Worm (Caenorhabditis elegans): ENCODE measurements around the gene Y75B8A.25.

Y75B8A.25 gene

DNA sequence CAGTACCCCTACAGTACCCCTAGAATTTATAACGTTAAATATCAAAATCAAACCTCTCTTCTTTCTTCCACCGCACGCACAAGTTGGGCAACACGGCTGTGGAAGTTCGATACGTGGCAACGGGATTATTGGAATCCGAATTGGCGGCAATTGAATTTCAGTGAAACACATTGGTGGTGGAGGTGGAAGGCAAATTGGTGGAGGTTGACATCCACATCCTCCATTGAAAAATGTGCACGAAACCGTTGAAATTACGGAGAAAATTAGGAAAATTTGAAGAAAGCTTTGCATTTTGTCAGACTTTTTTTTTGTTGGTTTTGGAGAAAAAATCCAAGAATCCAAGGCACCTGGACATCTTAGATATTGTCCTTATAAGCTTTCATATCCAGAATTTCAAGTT lies 38.5 kb upstream of the Y75B8A.25 start:
- TF ChIP-seq nhr-237 (tag; optimal IDR thresholded peaks at IDR 0.05) = no peak
- TF ChIP-seq flh-1 (GFP tag; optimal IDR thresholded peaks at IDR 0.05) = no peak
- TF ChIP-seq nhr-2 (tag; optimal IDR thresholded peaks at IDR 0.05) = no peak
- TF ChIP-seq cnd-1 (tag; optimal IDR thresholded peaks at IDR 0.05) = no peak
- TF ChIP-seq hlh-1 (tag; optimal IDR thresholded peaks at IDR 0.05) = no peak
- TF ChIP-seq blmp-1 (tag; optimal IDR thresholded peaks at IDR 0.05) = no peak
- no peak for TF ChIP-seq nhr-28 (tag; optimal IDR thresholded peaks at IDR 0.05)
- no peak for TF ChIP-seq snpc-4 (tag; optimal IDR thresholded peaks at IDR 0.05)
- no peak for TF ChIP-seq mab-5 (tag; optimal IDR thresholded peaks at IDR 0.05)
- no peak for TF ChIP-seq pha-4 (tag; optimal IDR thresholded peaks at IDR 0.05)
- TF ChIP-seq nhr-76 (tag; optimal IDR thresholded peaks at IDR 0.05) = no peak
- no peak for TF ChIP-seq ham-2 (GFP tag; optimal IDR thresholded peaks at IDR 0.05)
- TF ChIP-seq ztf-11 (tag; optimal IDR thresholded peaks at IDR 0.05) = no peak

DNA sequence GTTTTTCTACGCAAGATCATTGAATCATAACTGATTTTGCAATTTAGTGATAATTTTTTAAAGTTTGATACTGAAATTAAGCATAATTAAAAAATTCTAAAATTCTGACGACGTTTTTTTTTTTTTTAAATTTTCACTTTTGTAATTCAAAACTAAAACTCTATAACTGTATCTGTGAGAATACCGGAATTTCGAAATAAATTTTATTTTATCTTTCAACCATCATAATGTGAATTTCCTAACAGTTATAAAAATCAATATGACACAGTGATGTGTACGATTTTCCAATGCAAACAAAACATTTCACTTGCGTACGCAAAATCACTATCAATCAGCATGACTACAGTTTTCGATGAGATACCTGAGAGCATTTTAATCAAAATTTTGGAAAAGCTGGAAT lies 37.9 kb upstream of the Y75B8A.25 start, which contains the start of the genes grl-15 and fbxa-89:
Gene grl-15 (minus strand): TSS at position 101 of the 400 bp plus-strand sequence.
Gene fbxa-89 (plus strand): TSS at position 271 of the 400 bp plus-strand sequence.
- TF ChIP-seq sem-2 (GFP tag; optimal IDR thresholded peaks at IDR 0.05) (no peak), M03D4.4 (tag; optimal IDR thresholded peaks at IDR 0.05) (no peak)

DNA sequence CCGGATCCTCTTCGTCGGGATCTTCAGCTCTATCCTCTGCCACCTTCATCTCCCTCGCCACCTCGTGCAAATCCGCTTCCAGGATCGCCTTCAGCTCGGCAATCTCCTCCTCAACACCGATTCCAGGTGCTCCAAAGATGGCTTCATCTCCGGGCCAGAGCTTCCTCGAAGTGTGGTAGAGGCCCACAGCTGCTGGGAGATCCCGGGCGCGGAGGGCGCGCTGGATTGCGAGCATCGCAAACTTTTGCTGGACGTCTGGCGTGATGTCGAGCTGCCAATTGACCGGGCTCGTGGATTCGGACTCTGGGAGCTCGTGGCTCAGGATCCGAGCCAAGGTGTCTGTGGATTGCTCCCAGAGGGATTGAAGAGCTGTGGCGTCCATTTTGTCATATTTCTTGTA lies 28.3 kb upstream of the Y75B8A.25 start:
- TF ChIP-seq ztf-11 (tag; optimal IDR thresholded peaks at IDR 0.05) (no peak), pha-4 (tag; optimal IDR thresholded peaks at IDR 0.05) (no peak), lsy-2 (tag; optimal IDR thresholded peaks at IDR 0.05) (no peak)

DNA sequence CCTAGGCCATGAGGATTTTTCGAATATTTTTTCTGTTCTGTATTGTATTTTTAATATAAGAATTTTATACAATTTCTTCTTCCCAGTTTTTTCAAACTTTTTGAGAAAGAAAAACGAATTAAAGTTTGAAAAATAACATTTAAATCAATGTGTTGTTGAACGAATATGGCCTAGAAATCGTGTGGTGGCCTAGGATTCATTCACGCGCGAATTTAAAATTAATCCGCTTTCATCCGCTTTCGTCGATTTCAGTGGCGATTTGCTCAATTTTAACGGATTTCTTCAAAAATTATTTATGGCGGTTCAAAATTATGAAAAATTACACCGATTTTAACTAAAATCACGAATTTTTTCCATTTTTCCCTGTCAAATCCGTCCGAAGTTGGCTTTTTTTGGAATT lies 26.5 kb upstream of the Y75B8A.25 start:
- TF ChIP-seq mep-1 (tag; optimal IDR thresholded peaks at IDR 0.05) = no peak

DNA sequence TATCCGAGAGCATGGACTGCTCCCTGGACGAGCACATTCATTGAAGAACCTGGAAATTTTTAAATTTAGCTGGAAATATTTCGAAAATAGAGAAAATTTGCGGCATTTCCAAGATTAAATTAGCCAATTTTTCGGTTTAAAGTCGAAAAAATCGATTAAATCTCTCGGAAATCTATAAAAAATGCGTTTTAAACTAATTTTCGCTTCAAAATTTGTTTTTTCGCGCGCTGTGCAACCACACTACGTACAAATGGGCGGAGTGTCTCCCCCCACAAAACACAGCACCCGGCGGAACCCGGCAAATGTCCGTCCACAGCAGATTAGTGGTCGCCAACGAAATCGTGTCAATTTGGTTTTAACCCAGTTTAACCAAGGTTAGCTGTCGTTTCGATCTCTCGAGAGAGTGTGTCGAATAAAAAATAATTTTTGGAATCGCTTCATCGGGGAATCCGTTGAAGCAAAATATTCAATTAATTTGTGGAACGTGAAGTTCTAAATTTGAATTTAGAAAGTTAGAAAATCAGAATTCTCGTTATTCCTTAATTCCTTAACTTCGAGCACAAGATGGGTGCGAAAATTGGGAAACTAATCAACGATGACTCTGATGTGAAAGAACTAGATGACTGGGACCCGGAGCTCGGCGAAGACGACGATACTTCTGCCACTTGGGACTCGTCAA lies 23.6 kb upstream of the Y75B8A.25 start, which contains the start of the genes tim-1 and Y75B8A.23:
Gene tim-1 (minus strand): TSS at position 51 of the 679 bp plus-strand sequence.
Gene Y75B8A.23 (plus strand): TSS at position 547 of the 679 bp plus-strand sequence.
- TF ChIP-seq nhr-76 (tag; optimal IDR thresholded peaks at IDR 0.05) = no peak
- peak; percentile 66 for TF ChIP-seq lsy-2 (tag; optimal IDR thresholded peaks at IDR 0.05)
- peak; percentile 36 for TF ChIP-seq unc-120 (tag; optimal IDR thresholded peaks at IDR 0.05; ENCODE audit: poor library complexity, severe bottlenecking)
- no peak for TF ChIP-seq mab-5 (tag; optimal IDR thresholded peaks at IDR 0.05)
- no peak for TF ChIP-seq lin-32 (GFP tag; optimal IDR thresholded peaks at IDR 0.05)
- peak; percentile 90 for TF ChIP-seq lin-13 (tag; optimal IDR thresholded peaks at IDR 0.05)
- peak; percentile 87 for TF ChIP-seq ceh-39 (tag; optimal IDR thresholded peaks at IDR 0.05)
- TF ChIP-seq ham-2 (GFP tag; optimal IDR thresholded peaks at IDR 0.05) = peak; percentile 44
- TF ChIP-seq M03D4.4 (tag; optimal IDR thresholded peaks at IDR 0.05) = peak; percentile 49
- TF ChIP-seq elt-3 (tag; optimal IDR thresholded peaks at IDR 0.05) = peak; percentile 69
- TF ChIP-seq mls-2 (tag; optimal IDR thresholded peaks at IDR 0.05) = peak; percentile 55
- peak; percentile 76 for TF ChIP-seq drap-1 (GFP tag; optimal IDR thresholded peaks at IDR 0.05)
- peak; percentile 68 for TF ChIP-seq cnd-1 (tag; optimal IDR thresholded peaks at IDR 0.05)
- peak; percentile 22 for TF ChIP-seq hlh-1 (tag; optimal IDR thresholded peaks at IDR 0.05)
- TF ChIP-seq unc-62 (GFP tag; optimal IDR thresholded peaks at IDR 0.05) = peak; percentile 59
- peak; percentile 93 for TF ChIP-seq mep-1 (tag; optimal IDR thresholded peaks at IDR 0.05)
- peak; percentile 85 for TF ChIP-seq nhr-237 (tag; optimal IDR thresholded peaks at IDR 0.05)
- TF ChIP-seq unc-39 (tag; optimal IDR thresholded peaks at IDR 0.05) = no peak
- no peak for TF ChIP-seq snpc-4 (tag; optimal IDR thresholded peaks at IDR 0.05)
- peak; percentile 69 for TF ChIP-seq ceh-83 (GFP tag; optimal IDR thresholded peaks at IDR 0.05)
- TF ChIP-seq ceh-43 (GFP tag; optimal IDR thresholded peaks at IDR 0.05) = peak; percentile 24
- no peak for TF ChIP-seq flh-1 (GFP tag; optimal IDR thresholded peaks at IDR 0.05)
- peak; percentile 28 for TF ChIP-seq nhr-12 (tag; optimal IDR thresholded peaks at IDR 0.05)
- TF ChIP-seq nhr-2 (tag; optimal IDR thresholded peaks at IDR 0.05) = peak; percentile 16
- TF ChIP-seq pha-4 (tag; optimal IDR thresholded peaks at IDR 0.05) = peak; percentile 76
- TF ChIP-seq tbx-8 (GFP tag; optimal IDR thresholded peaks at IDR 0.05) = peak; percentile 60
- peak; percentile 63 for TF ChIP-seq sptf-1 (tag; optimal IDR thresholded peaks at IDR 0.05)
- peak; percentile 92 for TF ChIP-seq ces-1 (GFP tag; optimal IDR thresholded peaks at IDR 0.05)
- TF ChIP-seq sem-2 (GFP tag; optimal IDR thresholded peaks at IDR 0.05) = peak; percentile 25

Measured in whole organism, mixed stage, embryonic.